Fruit fly (Drosophila melanogaster) whole organism, pupa: ENCODE data around the gene Twdlalpha.

Experiments used
- CG10348 ChIP-seq: fragments of 200-800 bp; sonication (Bioruptor generic); IDR thresholded peaks from 2 replicates; pipeline ENCODE4 v1.3.6; 2022; ENCODE audit warnings: missing biosample characterization, missing genetic modification characterization
- CG12605 ChIP-seq: fragments of 200-800 bp; sonication (Bioruptor generic); IDR thresholded peaks from 2 replicates; pipeline ENCODE4 v1.3.6; 2022; ENCODE audit warnings: missing biosample characterization, missing genetic modification characterization
- CG13204 ChIP-seq: fragments of 200-800 bp; sonication (Bioruptor generic); optimal IDR thresholded peaks from 2 replicates; lab custom pipeline; 2018; ENCODE audit warnings: missing biosample characterization, mild to moderate bottlenecking, missing genetic modification characterization, moderate library complexity
- CG14655 ChIP-seq: fragments of 200-800 bp; sonication (Bioruptor generic); optimal IDR thresholded peaks from 3 replicates; lab custom pipeline; 2017; ENCODE audit warnings: mild to moderate bottlenecking, missing biosample characterization, missing genetic modification reagents, missing genetic modification characterization
- CG15710 ChIP-seq: fragments of 200-800 bp; sonication (Bioruptor generic); optimal IDR thresholded peaks from 2 replicates; lab custom pipeline; 2018; ENCODE audit warnings: missing biosample characterization, mild to moderate bottlenecking, missing genetic modification characterization, moderate library complexity
- CG17806 ChIP-seq: fragments of 200-800 bp; sonication (Bioruptor generic); optimal IDR thresholded peaks from 2 replicates; lab custom pipeline; 2018; ENCODE audit warnings: missing biosample characterization, mild to moderate bottlenecking, missing genetic modification characterization, moderate library complexity
- CG32121 ChIP-seq: fragments of 200-800 bp; sonication (Bioruptor generic); IDR thresholded peaks from 2 replicates; pipeline ENCODE4 v1.3.6; 2022; ENCODE audit warnings: missing biosample characterization, missing genetic modification characterization
- CG34367 ChIP-seq: fragments of 200-800 bp; sonication (Bioruptor generic); optimal IDR thresholded peaks from 2 replicates; lab custom pipeline; 2018; ENCODE audit warnings: missing biosample characterization, mild to moderate bottlenecking, missing genetic modification characterization
- CG4496 ChIP-seq: fragments of 200-800 bp; sonication (Bioruptor generic); IDR thresholded peaks from 3 replicates; pipeline ENCODE4 v1.3.6; 2022; ENCODE audit warnings: missing biosample characterization, missing genetic modification characterization
- CG8159 ChIP-seq: fragments of 200-800 bp; sonication (Bioruptor generic); optimal IDR thresholded peaks from 3 replicates; lab custom pipeline; 2018; ENCODE audit warnings: missing biosample characterization, mild to moderate bottlenecking, missing genetic modification characterization, moderate library complexity
- CG8301 ChIP-seq: fragments of 200-800 bp; sonication (Bioruptor generic); optimal IDR thresholded peaks from 2 replicates; lab custom pipeline; 2018; ENCODE audit warnings: missing biosample characterization, mild to moderate bottlenecking, missing genetic modification characterization
- CG9948 ChIP-seq: fragments of 200-800 bp; sonication (Bioruptor generic); optimal IDR thresholded peaks from 2 replicates; lab custom pipeline; 2018; ENCODE audit warnings: missing biosample characterization, mild to moderate bottlenecking, missing genetic modification characterization, moderate library complexity
- D1 ChIP-seq: fragments of 200-800 bp; sonication (Bioruptor generic); optimal IDR thresholded peaks from 2 replicates; lab custom pipeline; 2018; ENCODE audit warnings: missing biosample characterization, mild to moderate bottlenecking, missing genetic modification characterization, moderate library complexity
- EcR ChIP-seq: fragments of 200-800 bp; sonication (Bioruptor generic); optimal IDR thresholded peaks from 3 replicates; lab custom pipeline; 2019; ENCODE audit warnings: missing biosample characterization, missing genetic modification characterization, mild to moderate bottlenecking, moderate library complexity, missing genetic modification reagents
- Ets98B ChIP-seq: fragments of 200-800 bp; sonication (Bioruptor generic); IDR thresholded peaks from 2 replicates; pipeline ENCODE4 v1.3.6; 2022; ENCODE audit warnings: missing biosample characterization, missing genetic modification characterization
- Pif1A ChIP-seq: fragments of 200-800 bp; sonication (Bioruptor generic); optimal IDR thresholded peaks from 3 replicates; lab custom pipeline; 2016; ENCODE audit warnings: missing biosample characterization, missing genetic modification characterization
- Pif1B ChIP-seq: fragments of 200-800 bp; sonication (Bioruptor generic); optimal IDR thresholded peaks from 3 replicates; lab custom pipeline; 2016; ENCODE audit warnings: missing biosample characterization, missing genetic modification characterization
- Snoo ChIP-seq: fragments of 200-800 bp; sonication (Bioruptor generic); optimal IDR thresholded peaks from 3 replicates; lab custom pipeline; 2017; ENCODE audit warnings: missing biosample characterization, mild to moderate bottlenecking, missing genetic modification characterization, inconsistent platforms
- fd96Ca ChIP-seq: fragments of 200-800 bp; sonication (Bioruptor generic); IDR thresholded peaks from 3 replicates; pipeline ENCODE4 v1.3.6; 2022; ENCODE audit warnings: missing biosample characterization, missing genetic modification characterization
- gl ChIP-seq: fragments of 200-800 bp; sonication (Bioruptor generic); optimal IDR thresholded peaks from 2 replicates; lab custom pipeline; 2018; ENCODE audit warnings: missing biosample characterization, mild to moderate bottlenecking, missing genetic modification characterization
- rn ChIP-seq: fragments of 200-800 bp; sonication (Bioruptor generic); IDR thresholded peaks from 2 replicates; pipeline ENCODE4 v1.3.6; 2022; ENCODE audit warnings: missing biosample characterization, missing genetic modification characterization

Twdlalpha gene

DNA sequence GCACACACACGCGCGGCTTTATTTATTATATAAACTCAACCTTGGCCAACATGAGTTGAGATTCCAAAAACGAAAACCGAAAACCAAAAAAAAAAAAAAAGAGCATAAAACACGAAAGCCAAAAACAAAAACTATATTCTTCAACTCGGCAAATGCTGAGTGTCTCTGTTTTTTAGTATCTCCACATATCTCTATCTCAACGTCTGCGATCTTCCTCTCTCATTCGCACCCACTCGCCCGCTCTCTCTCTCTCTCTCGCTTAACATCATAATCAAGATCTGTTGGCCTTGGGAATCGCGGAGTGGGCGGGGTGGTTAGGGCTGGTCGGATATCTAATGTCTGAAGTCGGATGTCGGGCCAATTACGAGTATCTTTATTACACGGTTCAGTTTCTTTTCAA lies 37.6 kb downstream of the Twdlalpha start:
- TF ChIP-seq rn (no peak), CG4496 (0 out of 3 replicates have a peak, but pooled peaks have one; percentile 34)

DNA sequence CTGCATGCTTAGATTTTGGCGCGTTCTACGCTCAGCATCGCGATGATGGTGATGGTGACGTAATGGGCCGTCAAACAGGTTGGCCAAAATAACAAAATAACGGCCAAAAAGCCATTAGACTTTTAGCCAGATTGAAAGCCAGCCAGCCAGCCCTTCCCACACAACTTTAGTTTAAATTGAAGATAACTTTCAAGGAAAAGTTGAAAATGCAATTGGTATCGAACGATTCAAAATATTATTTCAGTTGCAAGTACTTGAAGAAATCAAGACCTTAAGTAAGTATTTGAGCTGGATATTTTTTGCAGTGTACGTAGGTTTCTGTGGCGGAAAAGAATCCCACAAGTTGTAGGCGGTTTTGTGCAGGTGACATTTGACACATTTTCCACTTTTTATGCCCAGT lies 38.4 kb downstream of the Twdlalpha start:
- TF ChIP-seq CG12605 (GFP tag; lab: Robert Waterston, UW): 0 out of 2 replicates have a peak, but pooled peaks have one; percentile 44
- TF ChIP-seq CG4496: 0 out of 3 replicates have a peak, but pooled peaks have one; percentile 31
- TF ChIP-seq fd96Ca (GFP tag; lab: Robert Waterston, UW): peak; percentile 59; the same call in 2 of the 3 replicates
- peak; percentile 60 for TF ChIP-seq CG32121 (GFP tag; lab: Robert Waterston, UW)
- TF ChIP-seq Ets98B: peak; percentile 53
- TF ChIP-seq Pif1A (GFP tag; lab: Kevin White, UChicago): no peak

DNA sequence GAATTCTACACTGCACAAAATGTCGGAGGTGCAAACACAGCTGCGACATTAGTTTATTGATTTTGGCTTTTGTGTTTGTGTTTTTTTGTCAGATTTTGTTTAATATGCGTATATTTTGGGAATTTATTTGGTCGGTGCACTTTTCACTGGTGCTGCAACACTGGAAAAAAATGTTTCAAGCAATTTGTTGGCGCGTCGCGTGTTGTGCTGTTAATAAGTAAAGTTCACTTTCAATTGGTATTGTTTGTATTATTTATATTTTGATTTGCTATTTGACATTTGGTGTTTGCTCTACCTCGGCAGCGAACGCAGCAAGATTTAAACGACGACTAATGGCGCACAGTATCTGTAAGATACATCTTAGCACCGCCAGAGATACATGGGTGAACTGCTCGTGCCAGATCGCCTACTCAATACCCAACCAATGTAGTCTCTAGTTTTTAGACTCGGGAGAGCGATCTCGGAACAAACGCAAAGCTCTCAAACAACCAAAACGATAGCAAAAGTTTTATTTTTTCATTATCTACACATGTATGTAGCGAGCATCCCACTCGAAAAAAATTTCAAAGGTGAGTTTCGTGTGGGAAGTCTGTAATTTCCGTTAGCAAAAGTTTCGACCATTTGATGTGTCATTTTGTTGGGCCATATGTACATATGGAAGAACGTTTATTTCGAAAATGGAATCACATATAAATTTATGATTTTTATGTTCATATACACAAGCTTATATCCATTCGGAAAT lies 39.7 kb downstream of the Twdlalpha start:
- TF ChIP-seq CG13204 (GFP tag; lab: Kevin White, UChicago) (no peak), fd96Ca (GFP tag; lab: Robert Waterston, UW) (peak; percentile 79), CG9948 (tag; lab: Kevin White, UChicago) (peak; percentile 12), CG17806 (peak; percentile 30), Pif1A (GFP tag; lab: Kevin White, UChicago) (peak; percentile 56), rn (no peak), CG8301 (peak; percentile 46), CG8159 (peak; percentile 19), CG32121 (GFP tag; lab: Robert Waterston, UW) (peak; percentile 74), CG12605 (GFP tag; lab: Robert Waterston, UW) (peak; percentile 14; the same call in 1 of the 2 replicates), gl (tag; lab: Kevin White, UChicago) (no peak), Ets98B (peak; percentile 66), CG4496 (peak; percentile 80)
- TF ChIP-seq, all 21 proteins: peak for 10

DNA sequence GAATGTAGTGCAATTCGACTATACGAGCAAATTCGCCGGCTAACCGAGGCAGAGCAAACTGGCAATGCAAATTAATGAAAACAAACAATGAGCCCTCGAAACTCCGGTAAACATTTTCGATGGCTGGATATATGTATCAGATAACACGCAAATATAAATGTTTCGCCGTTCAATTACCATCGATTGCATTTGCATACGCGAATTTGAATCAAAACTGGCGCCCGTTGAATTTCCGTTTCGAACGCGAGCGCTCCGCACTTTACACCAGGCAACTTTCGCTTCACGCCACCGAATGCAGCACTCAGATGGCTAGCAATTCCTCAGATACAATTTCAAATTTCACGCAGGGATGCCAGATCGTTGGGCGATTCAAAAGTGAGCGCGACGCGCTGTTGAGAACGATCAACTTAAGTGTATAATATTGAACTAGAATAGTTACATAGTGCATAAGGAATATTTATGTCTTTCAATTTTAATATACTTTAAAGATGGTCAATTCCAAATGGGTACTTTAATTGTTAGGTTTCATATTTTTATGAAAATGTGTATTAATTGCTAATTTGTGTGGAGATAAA lies 40.6 kb downstream of the Twdlalpha start, which contains the start of gene if:
Gene if, minus strand, starts transcription at position 294 of the 575 bp plus-strand sequence.
- no peak for TF ChIP-seq rn
- peak; percentile 22; the same call in 1 of the 2 replicates for TF ChIP-seq CG12605 (GFP tag; lab: Robert Waterston, UW)

DNA sequence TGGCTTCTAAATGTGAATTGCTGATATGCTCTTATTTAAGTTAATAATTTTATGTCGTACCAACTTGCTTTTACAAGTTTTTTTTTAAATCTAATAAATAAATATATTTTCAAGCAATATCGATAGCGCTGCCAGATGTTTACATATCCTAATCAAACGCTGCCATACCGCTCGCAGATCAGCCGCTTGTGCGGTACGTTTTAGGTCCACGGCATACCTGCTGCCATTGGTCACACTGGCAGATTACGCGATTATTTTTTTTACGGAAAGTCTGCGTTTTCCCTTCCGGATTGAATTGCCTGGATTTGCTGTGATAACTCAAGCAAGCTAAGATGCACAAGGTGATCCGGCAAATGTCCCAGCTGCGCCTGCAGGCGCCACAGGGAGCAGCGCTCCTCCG lies 41.1 kb downstream of the Twdlalpha start, which contains the start of gene mRpL22:
Gene mRpL22, plus strand, starts transcription at position 191 of the 400 bp plus-strand sequence.
- no peak for TF ChIP-seq CG13204 (GFP tag; lab: Kevin White, UChicago)
- TF ChIP-seq CG8301: no peak
- no peak for TF ChIP-seq CG32121 (GFP tag; lab: Robert Waterston, UW)
- no peak for TF ChIP-seq Snoo (tag; lab: Kevin White, UChicago)
- TF ChIP-seq Pif1A (GFP tag; lab: Kevin White, UChicago): no peak
- no peak for TF ChIP-seq CG10348 (GFP tag; lab: Robert Waterston, UW)

DNA sequence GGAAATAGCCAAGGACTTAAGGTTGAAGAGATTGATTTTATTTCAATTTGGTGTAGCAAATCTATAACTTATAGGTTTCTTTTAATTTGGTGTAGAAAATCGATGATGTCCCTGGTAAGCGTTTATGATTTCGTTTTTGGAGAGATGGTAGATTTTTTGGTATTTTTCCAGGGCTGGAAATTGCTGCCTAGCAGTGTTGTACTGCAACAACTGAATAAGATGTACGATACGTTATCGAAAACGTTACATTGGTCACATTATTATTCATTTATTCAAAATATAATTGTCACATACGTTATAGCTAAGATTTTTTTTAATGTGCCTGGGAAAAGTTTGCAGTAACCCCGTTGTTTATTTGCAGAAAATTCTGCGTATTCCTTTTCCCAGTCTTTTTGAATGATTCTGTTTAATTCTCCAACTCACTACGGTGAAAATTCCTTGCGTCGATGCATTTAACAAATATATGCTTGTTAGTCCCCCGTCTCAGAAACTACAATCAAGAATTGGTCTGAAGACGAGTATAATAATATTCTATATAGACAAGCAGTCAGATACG lies 44.3 kb downstream of the Twdlalpha start, which contains the start of the genes CG9609 and Sap30:
Gene CG9609, minus strand, starts transcription at position 149 of the 556 bp plus-strand sequence.
Gene Sap30, plus strand, starts transcription at position 424 of the 556 bp plus-strand sequence.
- no peak for TF ChIP-seq Ets98B
- TF ChIP-seq EcR (GFP tag; lab: Kevin White, UChicago): no peak
- no peak for TF ChIP-seq gl (tag; lab: Kevin White, UChicago)
- no peak for TF ChIP-seq CG4496
- TF ChIP-seq CG34367: no peak
- TF ChIP-seq CG8159: no peak
- TF ChIP-seq CG10348 (GFP tag; lab: Robert Waterston, UW): no peak
- no peak for TF ChIP-seq Snoo (tag; lab: Kevin White, UChicago)
- TF ChIP-seq D1 (tag; lab: Kevin White, UChicago): no peak
- TF ChIP-seq CG13204 (GFP tag; lab: Kevin White, UChicago): no peak
- no peak for TF ChIP-seq CG15710
- TF ChIP-seq fd96Ca (GFP tag; lab: Robert Waterston, UW): no peak
- no peak for TF ChIP-seq CG32121 (GFP tag; lab: Robert Waterston, UW)
- TF ChIP-seq CG12605 (GFP tag; lab: Robert Waterston, UW): no peak
- TF ChIP-seq CG17806: no peak

DNA sequence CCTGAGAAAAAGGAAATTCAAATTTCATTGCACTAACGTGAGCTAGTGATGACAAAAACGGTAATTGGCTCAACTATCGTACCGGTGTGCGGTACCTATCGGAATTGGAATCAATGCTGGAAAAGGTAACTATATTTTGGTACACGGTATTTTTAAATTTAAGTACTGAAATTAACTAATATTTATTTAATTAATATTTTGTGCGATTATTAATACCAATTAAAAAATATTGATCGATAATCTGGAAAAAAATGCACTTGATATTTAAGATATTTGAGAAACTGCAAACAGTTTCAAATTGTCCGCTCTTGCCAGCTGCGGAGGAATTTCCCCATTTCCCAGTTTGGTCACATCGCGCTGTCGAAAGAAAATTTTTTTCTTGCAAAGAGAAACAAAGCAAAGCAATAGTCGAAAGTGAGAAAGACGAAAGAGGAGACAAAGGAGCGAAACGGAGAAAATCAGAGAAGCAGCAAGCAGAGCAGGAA lies 44.8 kb downstream of the Twdlalpha start:
- TF ChIP-seq fd96Ca (GFP tag; lab: Robert Waterston, UW) (no peak), EcR (GFP tag; lab: Kevin White, UChicago) (no peak), CG14655 (GFP tag; lab: Kevin White, UChicago) (no peak), CG13204 (GFP tag; lab: Kevin White, UChicago) (no peak), Pif1A (GFP tag; lab: Kevin White, UChicago) (no peak), Pif1B (no peak), CG12605 (GFP tag; lab: Robert Waterston, UW) (0 out of 2 replicates have a peak, but pooled peaks have one; percentile 11), CG4496 (peak; percentile 28; the same call in 2 of the 3 replicates), Ets98B (0 out of 2 replicates have a peak, but pooled peaks have one; percentile 5)
